Fruit fly (Drosophila melanogaster) whole organism, embryonic: ENCODE measurements around the gene Pvf3.

Experiments used
- ATbp ChIP-seq: fragments of 200-800 bp; sonication (Bioruptor generic); optimal IDR thresholded peaks from 2 replicates; lab custom pipeline; 2017; ENCODE audit warnings: missing biosample characterization, mild to moderate bottlenecking, missing genetic modification characterization, missing genetic modification reagents
- Awh ChIP-seq: fragments of 200-800 bp; sonication (Bioruptor generic); IDR thresholded peaks from 2 replicates; pipeline ENCODE4, ENCODE4 v1.3.6; 2022; ENCODE audit warnings: missing biosample characterization, missing genetic modification characterization
- Bteb2 ChIP-seq: fragments of 200-800 bp; sonication (Bioruptor generic); optimal IDR thresholded peaks from 2 replicates; lab custom pipeline; 2016; ENCODE audit warnings: missing biosample characterization, missing genetic modification characterization
- CG10431 ChIP-seq: fragments of 200-800 bp; sonication (Bioruptor generic); optimal IDR thresholded peaks from 3 replicates; lab custom pipeline; 2018; ENCODE audit warnings: missing biosample characterization, mild to moderate bottlenecking, missing genetic modification characterization
- CG11456 ChIP-seq: fragments of 200-800 bp; sonication (Bioruptor generic); IDR thresholded peaks from 3 replicates; pipeline ENCODE4 v1.3.6; 2022; ENCODE audit warnings: missing biosample characterization, missing genetic modification characterization
- CG12219 ChIP-seq: fragments of 200-800 bp; sonication (Bioruptor generic); optimal IDR thresholded peaks from 3 replicates; lab custom pipeline; 2018; ENCODE audit warnings: missing biosample characterization, mild to moderate bottlenecking, missing genetic modification characterization
- CG12236 ChIP-seq: fragments of 200-800 bp; sonication (Bioruptor generic); optimal IDR thresholded peaks from 2 replicates; lab custom pipeline; 2016; ENCODE audit warnings: missing biosample characterization, missing genetic modification characterization
- CG12769 ChIP-seq: fragments of 200-800 bp; sonication (Bioruptor generic); optimal IDR thresholded peaks from 2 replicates; lab custom pipeline; 2019; ENCODE audit warnings: missing biosample characterization, mild to moderate bottlenecking, missing genetic modification characterization, moderate library complexity
- CG13296 ChIP-seq: fragments of 200-800 bp; sonication (Bioruptor generic); optimal IDR thresholded peaks from 3 replicates; lab custom pipeline; 2018; ENCODE audit warnings: missing biosample characterization, mild to moderate bottlenecking, missing genetic modification characterization
- CG13894 ChIP-seq: fragments of 200-800 bp; sonication (Bioruptor generic); optimal IDR thresholded peaks from 3 replicates; lab custom pipeline; 2018; ENCODE audit warnings: missing biosample characterization, mild to moderate bottlenecking, missing genetic modification characterization, moderate library complexity
- CG1529 ChIP-seq: fragments of 200-800 bp; sonication (Bioruptor generic); optimal IDR thresholded peaks from 3 replicates; lab custom pipeline; 2018; ENCODE audit warnings: missing biosample characterization, missing genetic modification characterization
- CG1602 ChIP-seq: fragments of 200-800 bp; sonication (Bioruptor generic); optimal IDR thresholded peaks from 3 replicates; lab custom pipeline; 2016; ENCODE audit warnings: missing biosample characterization, missing genetic modification characterization
- CG17359 ChIP-seq: fragments of 200-800 bp; sonication (Bioruptor generic); optimal IDR thresholded peaks from 3 replicates; lab custom pipeline; 2018; ENCODE audit warnings: missing biosample characterization, mild to moderate bottlenecking, missing genetic modification characterization, moderate library complexity
- CG17385 ChIP-seq: fragments of 200-800 bp; sonication (Bioruptor generic); optimal IDR thresholded peaks from 3 replicates; lab custom pipeline; 2018; ENCODE audit warnings: missing biosample characterization, mild to moderate bottlenecking, missing genetic modification characterization
- CG2129 ChIP-seq: fragments of 200-800 bp; sonication (Bioruptor generic); IDR thresholded peaks from 2 replicates; pipeline ENCODE4 v1.3.6; 2022; ENCODE audit warnings: missing biosample characterization, missing genetic modification characterization; ENCODE audit not compliant: partially characterized antibody
- CG2889 ChIP-seq: fragments of 200-800 bp; sonication (Bioruptor generic); IDR thresholded peaks from 3 replicates; pipeline ENCODE4 v1.3.6; 2022; ENCODE audit warnings: missing biosample characterization, missing genetic modification characterization
- CG30020 ChIP-seq: fragments of 200-800 bp; optimal IDR thresholded peaks from 2 replicates; lab custom pipeline; 2019; ENCODE audit warnings: missing biosample characterization, mild to moderate bottlenecking, missing genetic modification characterization, moderate library complexity
- CG30403 ChIP-seq: fragments of 200-800 bp; sonication (Bioruptor generic); optimal IDR thresholded peaks from 3 replicates; lab custom pipeline; 2016; ENCODE audit warnings: missing biosample characterization, missing genetic modification characterization
- CG34422 ChIP-seq: fragments of 200-800 bp; sonication (Bioruptor generic); IDR thresholded peaks from 3 replicates; pipeline ENCODE4 v1.3.6; 2022; ENCODE audit warnings: missing biosample characterization, missing genetic modification characterization
- CG4328 ChIP-seq: fragments of 200-800 bp; sonication (Bioruptor generic); optimal IDR thresholded peaks from 3 replicates; lab custom pipeline; 2017; ENCODE audit warnings: missing biosample characterization, missing genetic modification reagents, missing genetic modification characterization
- CG4707 ChIP-seq: fragments of 200-800 bp; sonication (Bioruptor generic); optimal IDR thresholded peaks from 2 replicates; lab custom pipeline; 2018; ENCODE audit warnings: missing biosample characterization, mild to moderate bottlenecking, missing genetic modification characterization, moderate library complexity
- CG6654 ChIP-seq: fragments of 200-800 bp; sonication (Bioruptor generic); optimal IDR thresholded peaks from 2 replicates; lab custom pipeline; 2017; ENCODE audit warnings: missing biosample characterization, mild to moderate bottlenecking, missing genetic modification characterization
- CG6689 ChIP-seq: fragments of 200-800 bp; sonication (Bioruptor generic); IDR thresholded peaks from 2 replicates; pipeline ENCODE4 v1.3.6; 2022; ENCODE audit warnings: missing biosample characterization, missing genetic modification characterization
- CG7963 ChIP-seq: fragments of 200-800 bp; sonication (Bioruptor generic); IDR thresholded peaks from 3 replicates; pipeline ENCODE4 v1.3.6; 2022; ENCODE audit warnings: missing biosample characterization, missing genetic modification characterization; ENCODE audit not compliant: partially characterized antibody
- CG8924 ChIP-seq: fragments of 200-800 bp; optimal IDR thresholded peaks from 3 replicates; lab custom pipeline; 2019; ENCODE audit warnings: missing biosample characterization, mild to moderate bottlenecking, missing genetic modification characterization, moderate library complexity
- CG9609 ChIP-seq: fragments of 200-800 bp; sonication (Bioruptor generic); optimal IDR thresholded peaks from 3 replicates; lab custom pipeline; 2016; ENCODE audit warnings: missing biosample characterization, missing genetic modification characterization
- CTCF ChIP-seq: fragments of 200-800 bp; sonication (Bioruptor generic); optimal IDR thresholded peaks from 2 replicates; lab custom pipeline; 2017; ENCODE audit warnings: missing biosample characterization, mild to moderate bottlenecking, missing genetic modification characterization, moderate library complexity
- Dad ChIP-seq: fragments of 200-800 bp; sonication (Bioruptor generic); optimal IDR thresholded peaks from 3 replicates; lab custom pipeline; 2016; ENCODE audit warnings: missing biosample characterization, missing genetic modification characterization
- Fer1 ChIP-seq: fragments of 200-800 bp; sonication (Bioruptor generic); optimal IDR thresholded peaks from 2 replicates; lab custom pipeline; 2017; ENCODE audit warnings: missing biosample characterization, mild to moderate bottlenecking, missing genetic modification characterization
- Fer2 ChIP-seq: fragments of 200-800 bp; sonication (Bioruptor generic); optimal IDR thresholded peaks from 2 replicates; lab custom pipeline; 2018; ENCODE audit warnings: missing biosample characterization, mild to moderate bottlenecking, missing genetic modification characterization, moderate library complexity
- HLH3B ChIP-seq: fragments of 200-800 bp; sonication (Bioruptor generic); IDR thresholded peaks from 2 replicates; pipeline ENCODE4 v1.3.6; 2022; ENCODE audit warnings: missing biosample characterization, missing genetic modification characterization
- HmgZ ChIP-seq: fragments of 200-800 bp; sonication (Bioruptor generic); optimal IDR thresholded peaks from 2 replicates; lab custom pipeline; 2018; ENCODE audit warnings: missing biosample characterization, mild to moderate bottlenecking, missing genetic modification characterization
- Kr ChIP-seq: fragments of 200-800 bp; sonication (Bioruptor generic); optimal IDR thresholded peaks from 2 replicates; lab custom pipeline; 2017; ENCODE audit warnings: missing biosample characterization, mild to moderate bottlenecking, missing genetic modification characterization
- Med ChIP-seq: fragments of 200-800 bp; sonication (Bioruptor generic); peaks from one replicate; lab custom pipeline; 2016; ENCODE audit warnings: missing biosample characterization, missing genetic modification characterization, mild to moderate bottlenecking, inconsistent platforms, moderate library complexity
- Meics ChIP-seq: fragments of 200-800 bp; sonication (Bioruptor generic); optimal IDR thresholded peaks from 2 replicates; lab custom pipeline; 2017; ENCODE audit warnings: missing biosample characterization, mild to moderate bottlenecking, missing genetic modification characterization
- Ravus ChIP-seq: fragments of 200-800 bp; sonication (Bioruptor generic); IDR thresholded peaks from 2 replicates; pipeline ENCODE4 v1.3.6; 2022; ENCODE audit warnings: missing biosample characterization, missing genetic modification characterization
- abd-A ChIP-seq: fragments of 200-800 bp; sonication (Bioruptor generic); optimal IDR thresholded peaks from 3 replicates; lab custom pipeline; 2019; ENCODE audit warnings: missing biosample characterization, mild to moderate bottlenecking, missing genetic modification characterization, moderate library complexity
- ac ChIP-seq: fragments of 200-800 bp; sonication (Bioruptor generic); optimal IDR thresholded peaks from 3 replicates; lab custom pipeline; 2017; ENCODE audit warnings: missing biosample characterization, mild to moderate bottlenecking, missing genetic modification characterization
- az2 ChIP-seq: fragments of 200-800 bp; sonication (Bioruptor generic); optimal IDR thresholded peaks from 3 replicates; lab custom pipeline; 2016; ENCODE audit warnings: missing biosample characterization, missing genetic modification characterization
- dan ChIP-seq: fragments of 200-800 bp; sonication (Bioruptor generic); IDR thresholded peaks from 2 replicates; pipeline ENCODE4 v1.3.6; 2022; ENCODE audit warnings: missing biosample characterization, missing genetic modification characterization
- disco-r ChIP-seq: fragments of 200-800 bp; sonication (Bioruptor generic); optimal IDR thresholded peaks from 2 replicates; lab custom pipeline; 2016; ENCODE audit warnings: missing biosample characterization, missing genetic modification characterization
- en ChIP-seq: fragments of 200-800 bp; sonication (Bioruptor generic); optimal IDR thresholded peaks from 2 replicates; lab custom pipeline; 2016; ENCODE audit warnings: missing biosample characterization, missing genetic modification characterization
- gce ChIP-seq: fragments of 200-800 bp; sonication (Bioruptor generic); IDR thresholded peaks from 3 replicates; pipeline ENCODE4 v1.3.6; 2022; ENCODE audit warnings: missing biosample characterization, missing genetic modification characterization
- lilli ChIP-seq: fragments of 200-800 bp; sonication (Bioruptor generic); optimal IDR thresholded peaks from 3 replicates; lab custom pipeline; 2016; ENCODE audit warnings: missing biosample characterization, missing genetic modification characterization
- maf-S ChIP-seq: fragments of 200-800 bp; sonication (Bioruptor generic); optimal IDR thresholded peaks from 2 replicates; lab custom pipeline; 2016; ENCODE audit warnings: missing biosample characterization, missing genetic modification characterization
- otp ChIP-seq: fragments of 200-800 bp; sonication (Bioruptor generic); IDR thresholded peaks from 3 replicates; pipeline ENCODE4, ENCODE4 v1.3.6; 2022; ENCODE audit warnings: missing biosample characterization, missing genetic modification characterization
- sc ChIP-seq, 3 experiments: fragments of >200 bp in 2 of 3; fragments of 200-800 bp in 1 of 3; sonication (Bioruptor generic) in 1 of 3; optimal IDR thresholded peaks; 2 replicates in 2 of 3; 3 replicates in 1 of 3; lab custom pipeline; 2017; ENCODE audit warnings: mild to moderate bottlenecking in 1 of 3, missing biosample characterization in 1 of 3, missing genetic modification characterization in 1 of 3, missing genetic modification reagents in 1 of 3
- sim ChIP-seq: fragments of 200-800 bp; sonication (Bioruptor generic); IDR thresholded peaks from 2 replicates; pipeline ENCODE4 v1.3.6; 2022; ENCODE audit warnings: missing biosample characterization, missing genetic modification characterization
- slp2 ChIP-seq: fragments of 200-800 bp; sonication (Bioruptor generic); optimal IDR thresholded peaks from 2 replicates; lab custom pipeline; 2016; ENCODE audit warnings: missing biosample characterization, missing genetic modification characterization
- stwl ChIP-seq: fragments of 200-800 bp; sonication (Bioruptor generic); optimal IDR thresholded peaks from 3 replicates; lab custom pipeline; 2018; ENCODE audit warnings: missing biosample characterization, mild to moderate bottlenecking, missing genetic modification characterization, moderate library complexity
- twi ChIP-seq: fragments of 200-800 bp; optimal IDR thresholded peaks from 2 replicates; lab custom pipeline; 2019; ENCODE audit warnings: missing biosample characterization, mild to moderate bottlenecking, missing genetic modification characterization, moderate library complexity

The Pvf3 gene

DNA sequence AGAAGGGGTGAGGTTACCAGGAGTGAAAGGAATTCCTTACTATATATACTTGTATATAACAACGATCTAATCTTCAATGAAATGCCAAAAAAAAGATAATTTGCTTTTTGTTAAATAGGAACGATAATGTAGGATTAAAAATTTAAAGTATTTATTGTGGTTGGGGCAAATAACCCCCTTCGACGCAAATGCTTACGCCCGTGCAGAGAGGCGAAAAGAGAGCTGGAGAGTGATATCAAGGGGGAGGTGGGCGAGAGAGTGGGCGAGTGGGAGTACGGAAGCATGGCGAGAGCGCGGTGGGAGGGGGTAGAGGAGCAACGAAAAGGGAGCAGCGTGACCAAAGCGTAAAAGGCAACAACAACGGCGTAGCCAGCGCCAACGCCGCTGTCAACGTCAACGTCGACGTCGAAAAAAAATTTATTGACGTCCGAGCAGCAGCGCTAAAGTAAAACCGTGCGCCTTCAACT is 31.1 kb upstream of the Pvf3 start (continued):
- TF ChIP-seq disco-r (GFP tag; lab: Kevin White, UChicago) (peak; percentile 95), Bteb2 (GFP tag; lab: Kevin White, UChicago) (peak; percentile 94), slp2 (GFP tag; lab: Kevin White, UChicago) (peak; percentile 97), CG7963 (GFP tag; lab: Robert Waterston, UW) (no peak), dan (peak; percentile 85), CG13296 (GFP tag; lab: Kevin White, UChicago) (peak; percentile 97), twi (tag; lab: Kevin White, UChicago) (peak; percentile 92), CG1529 (peak; percentile 98), az2 (GFP tag; lab: Kevin White, UChicago) (peak; percentile 98), maf-S (GFP tag; lab: Kevin White, UChicago) (peak; percentile 95), CG2129 (GFP tag; lab: Robert Waterston, UW) (no peak), stwl (tag; lab: Kevin White, UChicago) (peak; percentile 9), CG4328 (GFP tag; lab: Kevin White, UChicago) (peak; percentile 98), CG2889 (GFP tag; lab: Robert Waterston, UW) (peak; percentile 93; the same call in 2 of the 3 replicates), CG11456 (GFP tag; lab: Robert Waterston, UW) (peak; percentile 97), CG30403 (GFP tag; lab: Kevin White, UChicago) (peak; percentile 99), CG34422 (GFP tag; lab: Robert Waterston, UW) (peak; percentile 98), en (GFP tag; lab: Kevin White, UChicago) (peak; percentile 87), CG12219 (GFP tag; lab: Kevin White, UChicago) (peak; percentile 98), CG6689 (GFP tag; lab: Robert Waterston, UW) (peak; percentile 98), CG17385 (GFP tag; lab: Kevin White, UChicago) (peak; percentile 97), CG30020 (peak; percentile 84), HmgZ (tag; lab: Kevin White, UChicago) (peak; percentile 98), otp (peak; percentile 96), CG12236 (GFP tag; lab: Kevin White, UChicago) (peak; percentile 91), CG8924 (tag; lab: Kevin White, UChicago) (peak; percentile 99), CG17359 (tag; lab: Kevin White, UChicago) (peak; percentile 98), CG13894 (tag; lab: Kevin White, UChicago) (peak; percentile 96), CG9609 (GFP tag; lab: Kevin White, UChicago) (peak; percentile 96), sc (optimal IDR thresholded peaks at IDR 0.05; lab: Kevin White, UChicago) (no peak), sc (GFP tag; optimal IDR thresholded peaks at IDR 0.05; lab: Kevin White, UChicago) (peak; percentile 98), lilli (GFP tag; lab: Kevin White, UChicago) (peak; percentile 98), Ravus (GFP tag; lab: Robert Waterston, UW) (peak; percentile 88), Kr (GFP tag; lab: Kevin White, UChicago) (peak; percentile 42), Dad (GFP tag; lab: Kevin White, UChicago) (peak; percentile 96), ac (GFP tag; lab: Kevin White, UChicago) (peak; percentile 84), CG4707 (GFP tag; lab: Kevin White, UChicago) (peak; percentile 92), CG12769 (tag; lab: Kevin White, UChicago) (peak; percentile 98), Fer1 (GFP tag; lab: Kevin White, UChicago) (peak; percentile 99), sim (GFP tag; lab: Robert Waterston, UW) (peak; percentile 94), Meics (GFP tag; lab: Kevin White, UChicago) (peak; percentile 97), CG10431 (GFP tag; lab: Kevin White, UChicago) (peak; percentile 91), ATbp (GFP tag; lab: Kevin White, UChicago) (peak; percentile 99), Fer2 (tag; lab: Kevin White, UChicago) (peak; percentile 96), HLH3B (GFP tag; lab: Robert Waterston, UW) (peak; percentile 99), gce (GFP tag; lab: Robert Waterston, UW) (peak; percentile 97), CTCF (GFP tag; lab: Kevin White, UChicago) (peak; percentile 70), CG6654 (GFP tag; lab: Kevin White, UChicago) (peak; percentile 88), Med (GFP tag; lab: Kevin White, UChicago) (peak; percentile 99), Awh (GFP tag; lab: Robert Waterston, UW) (peak; percentile 98), CG1602 (GFP tag; lab: Kevin White, UChicago) (peak; percentile 97), abd-A (tag; lab: Kevin White, UChicago) (peak; percentile 92)
